Fruit fly (Drosophila melanogaster) whole organism, embryonic: Measurements from ENCODE around the gene Cyp4ac3.

Experiments
- Asciz ChIP-seq: fragments of 200-800 bp; sonication (Bioruptor generic); optimal IDR thresholded peaks from 2 replicates; lab custom pipeline; 2017; ENCODE audit warnings: missing biosample characterization, mild to moderate bottlenecking, missing genetic modification characterization, missing genetic modification reagents
- CG11093 ChIP-seq: fragments of 200-800 bp; sonication (Bioruptor generic); IDR thresholded peaks from 3 replicates; pipeline ENCODE4 v1.3.6; 2022; ENCODE audit warnings: missing biosample characterization, missing genetic modification characterization
- CG31441 ChIP-seq: fragments of 200-800 bp; sonication (Bioruptor generic); IDR thresholded peaks from 2 replicates; pipeline ENCODE4 v1.3.6; 2022; ENCODE audit warnings: missing biosample characterization, missing genetic modification characterization
- NFAT ChIP-seq: fragments of 200-800 bp; sonication (Bioruptor generic); IDR thresholded peaks from 2 replicates; pipeline ENCODE4 v1.3.6; 2022; ENCODE audit warnings: missing biosample characterization, missing genetic modification characterization
- dm ChIP-seq: fragments of 200-800 bp; sonication (Bioruptor generic); optimal IDR thresholded peaks from 3 replicates; lab custom pipeline; 2016; ENCODE audit warnings: missing biosample characterization, missing genetic modification characterization
- fd3F ChIP-seq: fragments of 200-800 bp; sonication (Bioruptor generic); optimal IDR thresholded peaks from 2 replicates; lab custom pipeline; 2018; ENCODE audit warnings: missing biosample characterization, mild to moderate bottlenecking, missing genetic modification characterization, moderate library complexity
- kah ChIP-seq: fragments of 200-800 bp; sonication (Bioruptor generic); optimal IDR thresholded peaks from 2 replicates; lab custom pipeline; 2018; ENCODE audit warnings: missing biosample characterization, mild to moderate bottlenecking, missing genetic modification characterization
- nom ChIP-seq: fragments of 200-800 bp; sonication (Bioruptor generic); optimal IDR thresholded peaks from 2 replicates; lab custom pipeline; 2017; ENCODE audit warnings: missing biosample characterization, missing genetic modification characterization, mild to moderate bottlenecking, moderate library complexity, missing genetic modification reagents
- pb ChIP-seq: fragments of 200-800 bp; sonication (Bioruptor generic); optimal IDR thresholded peaks from 3 replicates; lab custom pipeline; 2016; ENCODE audit warnings: missing biosample characterization, missing genetic modification characterization

dm6 chr2L:5225547-5226213 lies 42.6 kb upstream of the Cyp4ac3 start:
- TF ChIP-seq fd3F (GFP tag; lab: Kevin White, UChicago) (no peak), NFAT (peak; percentile 54), CG31441 (GFP tag; lab: Robert Waterston, UW) (0 out of 2 replicates have a peak, but pooled peaks have one; percentile 12), kah (GFP tag; lab: Kevin White, UChicago) (no peak), nom (GFP tag; lab: Kevin White, UChicago) (no peak), dm (no peak), CG11093 (GFP tag; lab: Robert Waterston, UW) (no peak), Asciz (GFP tag; lab: Kevin White, UChicago) (no peak), pb (GFP tag; lab: Kevin White, UChicago) (no peak)
